Worm (Caenorhabditis elegans) whole organism, early embryonic: ENCODE data around the gene aak-1.

ENCODE experiments used
- B0310.2 ChIP-seq: sonication (generic microtip); optimal IDR thresholded peaks from 2 replicates; lab custom pipeline; 2016; ENCODE audit warnings: mild to moderate bottlenecking, missing genetic modification characterization, missing compliant biosample characterization
- F13C5.2 ChIP-seq: sonication (generic microtip); optimal IDR thresholded peaks from 2 replicates; lab custom pipeline; 2017; ENCODE audit warnings: mild to moderate bottlenecking, missing genetic modification characterization, inconsistent platforms, missing compliant biosample characterization
- aly-1 ChIP-seq: sonication (generic microtip); optimal IDR thresholded peaks from 2 replicates; lab custom pipeline; 2016; ENCODE audit warnings: missing genetic modification characterization, missing compliant biosample characterization
- ama-1 ChIP-seq: fragments of 150-350 bp; optimal IDR thresholded peaks from 2 replicates; lab custom pipeline; 2014
- ceh-13 ChIP-seq: fragments of 200-800 bp; sonication (Bioruptor generic); optimal IDR thresholded peaks from 2 replicates; lab custom pipeline; 2018; ENCODE audit warnings: mild to moderate bottlenecking, missing genetic modification characterization, missing compliant biosample characterization
- ceh-36 ChIP-seq: sonication (generic microtip); optimal IDR thresholded peaks from 2 replicates; lab custom pipeline; 2016; ENCODE audit warnings: missing genetic modification characterization, inconsistent platforms, missing compliant biosample characterization
- ets-7 ChIP-seq: sonication (generic microtip); optimal IDR thresholded peaks from 2 replicates; lab custom pipeline; 2016; ENCODE audit warnings: missing genotype, missing genetic modification characterization, missing compliant biosample characterization
- flt-1 ChIP-seq: fragments of 200-800 bp; sonication (Bioruptor generic); IDR thresholded peaks from 2 replicates; pipeline ENCODE4 v1.3.6; 2022; ENCODE audit warnings: missing genetic modification characterization, missing compliant biosample characterization
- hmbx-1 ChIP-seq: sonication (generic microtip); optimal IDR thresholded peaks from 2 replicates; lab custom pipeline; 2016; ENCODE audit warnings: mild to moderate bottlenecking, missing genetic modification characterization, missing compliant biosample characterization
- hmg-4 ChIP-seq: fragments of 200-800 bp; sonication (Bioruptor generic); optimal IDR thresholded peaks from 2 replicates; lab custom pipeline; 2018; ENCODE audit warnings: mild to moderate bottlenecking, missing genetic modification characterization, missing compliant biosample characterization
- hnd-1 ChIP-seq: sonication (generic microtip); optimal IDR thresholded peaks from 2 replicates; lab custom pipeline; 2016; ENCODE audit warnings: missing genetic modification characterization, missing compliant biosample characterization
- pes-1 ChIP-seq: fragments of 200-800 bp; sonication (Bioruptor generic); IDR thresholded peaks from 2 replicates; pipeline ENCODE4 v1.3.6; 2022; ENCODE audit warnings: missing genetic modification reagents, missing genetic modification characterization, missing compliant biosample characterization
- scrt-1 ChIP-seq: fragments of 200-800 bp; sonication (Bioruptor generic); IDR thresholded peaks from 2 replicates; pipeline ENCODE4 v1.3.6; 2022; ENCODE audit warnings: missing genetic modification characterization, missing compliant biosample characterization
- sea-1 ChIP-seq: fragments of 200-800 bp; sonication (Bioruptor generic); conservative IDR thresholded peaks from 2 replicates; pipeline ENCODE4 v1.3.6; 2022; ENCODE audit warnings: missing genetic modification characterization, missing compliant biosample characterization
- tbx-11 ChIP-seq: fragments of 200-800 bp; sonication (Bioruptor generic); IDR thresholded peaks from 2 replicates; pipeline ENCODE4 v1.3.6; 2022; ENCODE audit warnings: missing genetic modification characterization, missing compliant biosample characterization
- tbx-37 ChIP-seq: fragments of 200-800 bp; sonication (Bioruptor generic); conservative IDR thresholded peaks from 2 replicates; pipeline ENCODE4 v1.3.6; 2022; ENCODE audit warnings: missing genetic modification reagents, missing genetic modification characterization, missing compliant biosample characterization
- tra-4 ChIP-seq: sonication (generic microtip); optimal IDR thresholded peaks from 2 replicates; lab custom pipeline; 2017; ENCODE audit warnings: missing genetic modification characterization, missing compliant biosample characterization

The aak-1 gene

DNA sequence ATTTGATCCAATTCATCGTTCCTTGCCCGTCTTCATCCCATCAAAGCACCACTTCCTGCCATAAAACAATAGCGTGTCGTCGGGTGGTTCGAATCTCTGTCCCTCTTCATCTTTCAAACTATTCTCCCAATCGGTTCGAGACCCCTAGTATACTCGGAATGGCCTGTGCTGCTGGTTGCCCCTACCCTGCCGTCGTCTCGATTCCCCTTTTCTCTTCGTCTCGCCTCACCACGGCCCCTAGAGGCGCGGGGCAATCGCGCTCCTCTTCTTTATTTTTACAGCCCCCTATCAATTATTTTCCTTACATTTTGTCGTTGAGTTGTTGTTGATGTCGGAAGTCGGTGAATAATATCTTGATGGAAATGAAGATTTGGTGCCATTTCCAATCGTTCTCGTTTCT, 27.8 kb upstream of the aak-1 start:
- TF ChIP-seq scrt-1 (no peak), tbx-11 (GFP tag; lab: Robert Waterston, UW) (no peak), sea-1 (GFP tag; lab: Robert Waterston, UW) (no peak), ets-7 (tag; lab: Kevin White, UChicago) (no peak), ceh-36 (tag; lab: Kevin White, UChicago) (no peak), flt-1 (GFP tag; lab: Robert Waterston, UW) (no peak), ama-1 (no peak)

DNA sequence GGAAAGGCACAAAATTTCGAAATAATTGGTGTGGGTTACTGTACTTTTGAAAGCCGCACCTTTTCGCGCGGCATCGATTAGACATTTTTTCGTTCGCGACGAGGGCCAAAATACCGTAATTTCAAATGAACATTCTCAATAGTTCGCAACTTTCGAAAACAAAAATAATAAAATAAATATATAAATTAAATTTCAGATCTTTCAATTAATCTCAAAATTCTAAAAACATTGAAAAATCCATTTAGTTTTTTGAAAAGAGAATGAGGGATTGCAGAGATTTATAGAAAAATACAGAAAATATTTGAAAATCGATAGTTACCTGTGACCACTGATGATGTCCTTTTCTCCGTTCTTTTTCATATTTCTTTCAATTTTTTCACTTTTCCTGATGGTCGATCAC, 25.2 kb upstream of the aak-1 start, which contains the start of gene K02D10.8:
K02D10.8 (plus strand) TSS at position 301 of the 400 bp plus-strand sequence.
- TF ChIP-seq hnd-1 (tag; lab: Kevin White, UChicago): no peak
- no peak for TF ChIP-seq F13C5.2 (tag; lab: Kevin White, UChicago)
- TF ChIP-seq sea-1 (GFP tag; lab: Robert Waterston, UW): no peak
- TF ChIP-seq scrt-1: no peak
- TF ChIP-seq tbx-11 (GFP tag; lab: Robert Waterston, UW): no peak
- no peak for TF ChIP-seq ceh-36 (tag; lab: Kevin White, UChicago)
- TF ChIP-seq B0310.2: no peak
- TF ChIP-seq ceh-13: no peak
- TF ChIP-seq hmbx-1: no peak
- TF ChIP-seq tbx-37 (GFP tag; lab: Robert Waterston, UW): no peak

DNA sequence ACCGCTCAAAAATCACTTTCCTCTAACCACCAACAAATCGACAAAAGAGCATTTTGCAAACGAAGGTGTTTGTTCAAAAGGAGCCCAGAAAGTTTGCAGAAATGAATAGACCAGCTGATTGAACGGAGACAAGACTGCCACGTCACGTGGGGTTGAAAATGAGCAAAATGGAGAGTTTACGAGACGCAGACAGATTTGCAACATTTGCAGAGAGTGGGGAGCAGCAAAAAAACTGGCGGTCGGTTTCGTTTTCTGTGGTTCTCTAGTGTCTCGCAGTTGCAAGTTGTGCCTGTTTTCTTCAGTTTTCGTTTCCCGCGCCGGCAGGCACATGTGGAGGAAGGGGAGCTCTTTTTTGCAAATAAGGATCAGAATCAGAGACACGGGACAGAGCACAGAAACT, 24.5 kb upstream of the aak-1 start:
- TF ChIP-seq hmbx-1: no peak

DNA sequence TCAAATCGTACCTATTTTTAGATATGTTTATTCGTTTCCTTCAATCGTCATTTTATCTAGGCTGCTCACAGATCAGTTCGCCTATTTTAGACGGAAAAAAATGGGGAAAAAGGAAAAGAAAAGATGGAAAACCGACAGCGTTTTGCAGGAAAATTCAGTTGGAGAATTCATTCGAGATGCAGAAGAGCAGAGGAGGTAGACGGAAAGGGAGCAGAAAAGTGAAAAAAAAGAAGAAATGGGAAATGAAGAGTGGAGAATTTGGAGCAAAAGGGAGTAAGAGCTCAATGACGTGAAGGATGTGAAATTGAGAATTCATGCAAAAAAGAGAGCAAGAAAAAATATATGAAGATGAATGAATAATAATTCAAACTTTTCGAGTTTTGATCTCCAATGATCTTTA, 23.6 kb upstream of the aak-1 start:
- TF ChIP-seq hmbx-1: no peak
- TF ChIP-seq F13C5.2 (tag; lab: Kevin White, UChicago): no peak
- no peak for TF ChIP-seq ceh-13
- no peak for TF ChIP-seq aly-1 (tag; lab: Kevin White, UChicago)
- TF ChIP-seq B0310.2: no peak
- no peak for TF ChIP-seq ets-7 (tag; lab: Kevin White, UChicago)
- TF ChIP-seq ama-1: no peak
- no peak for TF ChIP-seq hnd-1 (tag; lab: Kevin White, UChicago)
- TF ChIP-seq ceh-36 (tag; lab: Kevin White, UChicago): no peak
- TF ChIP-seq pes-1: no peak
- TF ChIP-seq hmg-4 (GFP tag; lab: Kevin White, UChicago): no peak
- no peak for TF ChIP-seq tra-4 (tag; lab: Kevin White, UChicago)
- TF ChIP-seq tbx-11 (GFP tag; lab: Robert Waterston, UW): no peak
- no peak for TF ChIP-seq sea-1 (GFP tag; lab: Robert Waterston, UW)
- TF ChIP-seq flt-1 (GFP tag; lab: Robert Waterston, UW): no peak
- TF ChIP-seq tbx-37 (GFP tag; lab: Robert Waterston, UW): no peak
- TF ChIP-seq scrt-1: no peak

DNA sequence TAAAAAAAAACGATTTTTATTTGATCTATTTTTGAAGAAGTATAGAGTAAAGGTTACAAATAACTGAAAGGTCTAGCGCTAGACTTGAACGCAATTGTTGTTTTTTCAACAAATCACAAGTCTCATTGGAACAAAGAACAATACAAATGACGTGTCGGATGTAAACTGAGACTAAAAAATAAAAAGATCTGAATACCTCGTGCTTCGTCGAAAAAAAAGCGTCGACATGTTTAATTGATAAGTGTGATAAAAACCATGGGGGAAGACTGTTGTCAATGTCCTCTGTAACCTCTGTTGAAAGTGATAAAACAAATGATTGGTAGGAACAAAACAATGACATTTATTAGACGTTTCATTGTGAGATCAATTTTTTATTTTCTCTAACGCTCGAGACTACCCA, 21.9 kb upstream of the aak-1 start:
- TF ChIP-seq flt-1 (GFP tag; lab: Robert Waterston, UW) (no peak), ceh-13 (no peak), scrt-1 (no peak), tbx-11 (GFP tag; lab: Robert Waterston, UW) (no peak), hnd-1 (tag; lab: Kevin White, UChicago) (no peak), ama-1 (no peak), pes-1 (no peak), tra-4 (tag; lab: Kevin White, UChicago) (no peak), ceh-36 (tag; lab: Kevin White, UChicago) (no peak), hmbx-1 (no peak), aly-1 (tag; lab: Kevin White, UChicago) (no peak), B0310.2 (no peak), tbx-37 (GFP tag; lab: Robert Waterston, UW) (no peak), ets-7 (tag; lab: Kevin White, UChicago) (no peak), F13C5.2 (tag; lab: Kevin White, UChicago) (no peak), sea-1 (GFP tag; lab: Robert Waterston, UW) (no peak), hmg-4 (GFP tag; lab: Kevin White, UChicago) (no peak)

DNA sequence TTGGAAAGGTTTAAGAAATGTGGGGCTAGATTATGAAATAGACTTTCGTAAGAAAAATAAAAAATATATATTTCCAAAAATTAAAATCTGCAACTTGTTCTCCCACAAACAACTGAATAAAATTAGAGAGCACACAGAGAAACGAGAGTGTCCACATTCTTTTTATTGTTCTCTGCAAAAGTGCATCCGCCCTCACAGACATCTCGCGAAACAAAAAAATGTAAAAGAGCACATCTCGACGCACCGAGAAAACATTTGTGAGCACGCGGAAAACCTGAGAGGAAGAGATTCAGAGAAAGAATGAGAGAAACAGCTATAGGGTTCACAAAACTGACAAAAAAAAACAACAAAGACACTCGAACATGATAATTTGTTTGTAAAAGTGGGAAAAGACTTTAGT, 21.2 kb upstream of the aak-1 start:
- TF ChIP-seq flt-1 (GFP tag; lab: Robert Waterston, UW): no peak
- no peak for TF ChIP-seq ceh-36 (tag; lab: Kevin White, UChicago)
- no peak for TF ChIP-seq tbx-37 (GFP tag; lab: Robert Waterston, UW)
- no peak for TF ChIP-seq hmbx-1
- TF ChIP-seq hnd-1 (tag; lab: Kevin White, UChicago): no peak
- no peak for TF ChIP-seq ceh-13
- no peak for TF ChIP-seq scrt-1
- TF ChIP-seq tbx-11 (GFP tag; lab: Robert Waterston, UW): no peak
- no peak for TF ChIP-seq hmg-4 (GFP tag; lab: Kevin White, UChicago)
- no peak for TF ChIP-seq aly-1 (tag; lab: Kevin White, UChicago)
- no peak for TF ChIP-seq sea-1 (GFP tag; lab: Robert Waterston, UW)
- TF ChIP-seq tra-4 (tag; lab: Kevin White, UChicago): no peak
- no peak for TF ChIP-seq ama-1
- no peak for TF ChIP-seq ets-7 (tag; lab: Kevin White, UChicago)

DNA sequence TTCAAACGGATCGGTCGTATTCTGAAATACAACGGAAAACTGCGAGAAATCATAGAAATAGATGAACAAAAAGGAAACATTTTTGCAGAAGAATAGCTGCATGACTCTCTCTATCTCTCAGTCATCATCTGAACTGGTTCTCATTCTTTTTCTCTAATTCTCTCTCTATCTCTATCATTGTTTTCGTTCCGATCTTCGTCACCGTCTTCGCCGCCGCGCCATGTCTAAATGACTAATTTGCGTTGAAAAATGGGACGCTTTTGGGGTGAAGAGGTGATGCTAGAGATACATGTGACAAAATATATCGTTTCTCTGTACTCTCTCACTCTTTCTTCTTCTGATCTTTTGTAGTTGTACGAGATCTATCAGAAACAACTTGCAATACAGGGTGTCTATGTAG, 19.6 kb upstream of the aak-1 start:
- TF ChIP-seq hmbx-1: no peak

DNA sequence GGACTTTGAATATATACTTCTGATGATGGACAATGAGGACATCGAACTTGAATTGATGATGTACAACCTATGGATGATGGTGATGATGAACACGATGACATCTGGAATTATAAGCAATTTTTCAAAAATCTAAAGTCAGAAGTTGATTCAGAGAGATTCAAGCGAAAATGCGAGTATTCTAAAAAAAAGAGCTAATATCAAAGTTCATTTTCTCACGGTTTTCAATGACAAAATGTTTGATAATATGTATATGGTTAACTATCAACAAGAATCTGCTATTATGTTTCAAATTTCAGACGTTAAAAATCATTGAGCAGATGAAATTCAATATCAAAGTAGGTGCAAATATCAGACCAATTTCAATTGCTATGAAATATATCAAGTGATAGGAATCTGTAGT, 19.0 kb upstream of the aak-1 start, which contains the start of gene K02D10.4:
K02D10.4 (minus strand) TSS at position 101 of the 400 bp plus-strand sequence.
- TF ChIP-seq ets-7 (tag; lab: Kevin White, UChicago) (no peak), aly-1 (tag; lab: Kevin White, UChicago) (no peak), tra-4 (tag; lab: Kevin White, UChicago) (no peak), B0310.2 (no peak), hmbx-1 (no peak), ceh-13 (no peak), F13C5.2 (tag; lab: Kevin White, UChicago) (no peak), scrt-1 (no peak), flt-1 (GFP tag; lab: Robert Waterston, UW) (no peak), pes-1 (no peak), hmg-4 (GFP tag; lab: Kevin White, UChicago) (no peak), sea-1 (GFP tag; lab: Robert Waterston, UW) (no peak), ceh-36 (tag; lab: Kevin White, UChicago) (no peak), hnd-1 (tag; lab: Kevin White, UChicago) (no peak), ama-1 (no peak)
